Worm (Caenorhabditis elegans): ENCODE measurements around the gene R01E6.5.

- TF ChIP-seq flt-1 (GFP tag; IDR thresholded peaks at IDR 0.05) (no peak), ztf-29 (GFP tag; IDR thresholded peaks at IDR 0.05) (no peak), cog-1 (tag; optimal IDR thresholded peaks at IDR 0.05) (no peak), ref-1 (GFP tag; conservative IDR thresholded peaks at IDR 0.05) (no peak), tab-1 (GFP tag; IDR thresholded peaks at IDR 0.05) (no peak), med-1 (GFP tag; optimal IDR thresholded peaks at IDR 0.05; ENCODE audit: insufficient read depth) (no peak), ztf-23 (GFP tag; IDR thresholded peaks at IDR 0.05) (no peak)
Measured at ce11 chrX:13550890-13551289, 14.0 kb downstream of the R01E6.5 start, which contains the start of gene odr-1.
